Worm (Caenorhabditis elegans): Measurements from ENCODE around the gene F47B10.9.

ce11 chrX:10890456-10890855, 23.4 kb downstream of the F47B10.9 start, which contains the start of gene F47B10.5:
- TF ChIP-seq ztf-11 (tag; optimal IDR thresholded peaks at IDR 0.05) (no peak), lin-15B (tag; optimal IDR thresholded peaks at IDR 0.05) (no peak), fkh-10 (GFP tag; optimal IDR thresholded peaks at IDR 0.05) (no peak), pqm-1 (tag; optimal IDR thresholded peaks at IDR 0.05) (no peak), fos-1 (tag; optimal IDR thresholded peaks at IDR 0.05) (no peak)
